Fruit fly (Drosophila melanogaster) whole organism, pupa: Measurements from ENCODE around the gene Ace.

ENCODE experiments used
- CG13204 ChIP-seq: fragments of 200-800 bp; sonication (Bioruptor generic); optimal IDR thresholded peaks from 2 replicates; lab custom pipeline; 2018; ENCODE audit warnings: missing biosample characterization, mild to moderate bottlenecking, missing genetic modification characterization, moderate library complexity
- CG17806 ChIP-seq: fragments of 200-800 bp; sonication (Bioruptor generic); optimal IDR thresholded peaks from 2 replicates; lab custom pipeline; 2018; ENCODE audit warnings: missing biosample characterization, mild to moderate bottlenecking, missing genetic modification characterization, moderate library complexity

dm6 chr3R:13258696-13259567, at the start of gene Ace:
- no peak for TF ChIP-seq CG17806 (tag; lab: Kevin White, UChicago)
- no peak for TF ChIP-seq CG13204 (GFP tag; lab: Kevin White, UChicago)
